Worm (Caenorhabditis elegans) whole organism, young adult: ENCODE measurements around the gene T06E8.8.

Source experiments
- B0019.2 ChIP-seq: fragments of 200-800 bp; sonication (Bioruptor generic); conservative IDR thresholded peaks from 2 replicates; pipeline ENCODE4 v1.3.6; 2022; ENCODE audit warnings: missing genetic modification reagents, missing genetic modification characterization, missing compliant biosample characterization
- B0261.1 ChIP-seq: sonication (generic microtip); optimal IDR thresholded peaks from 2 replicates; lab custom pipeline; 2016; ENCODE audit warnings: mild to moderate bottlenecking, missing genetic modification characterization, moderate library complexity, missing compliant biosample characterization
- C17E4.6 ChIP-seq: fragments of 200-800 bp; sonication (Bioruptor generic); IDR thresholded peaks from 2 replicates; pipeline ENCODE4 v1.3.6; 2022; ENCODE audit warnings: missing genetic modification reagents, missing genetic modification characterization, missing compliant biosample characterization
- D2030.7 ChIP-seq: fragments of 200-800 bp; sonication (Bioruptor generic); IDR thresholded peaks from 2 replicates; pipeline ENCODE4 v1.3.6; 2022; ENCODE audit warnings: missing genetic modification reagents, missing genetic modification characterization, missing compliant biosample characterization
- F37B4.10 ChIP-seq: fragments of 200-800 bp; sonication (Bioruptor generic); IDR thresholded peaks from 2 replicates; pipeline ENCODE4 v1.3.6; 2022; ENCODE audit warnings: missing genetic modification characterization, missing compliant biosample characterization
- F39B2.1 ChIP-seq: fragments of 200-800 bp; sonication (Bioruptor generic); IDR thresholded peaks from 2 replicates; pipeline ENCODE4 v1.3.6; 2022; ENCODE audit warnings: missing genetic modification reagents, missing genetic modification characterization, missing compliant biosample characterization
- F52B5.7 ChIP-seq: sonication (generic microtip); optimal IDR thresholded peaks from 2 replicates; lab custom pipeline; 2016; ENCODE audit warnings: mild to moderate bottlenecking, missing genetic modification characterization, missing compliant biosample characterization
- F57C9.4 ChIP-seq: sonication (generic microtip); optimal IDR thresholded peaks from 2 replicates; lab custom pipeline; 2017; ENCODE audit warnings: mild to moderate bottlenecking, missing genetic modification characterization, missing compliant biosample characterization
- K11D2.4 ChIP-seq: fragments of 200-800 bp; sonication (Bioruptor generic); IDR thresholded peaks from 2 replicates; pipeline ENCODE4 v1.3.6; 2022; ENCODE audit warnings: missing genetic modification reagents, missing genetic modification characterization, missing compliant biosample characterization
- K12H6.12 ChIP-seq: fragments of 200-800 bp; sonication (Bioruptor generic); optimal IDR thresholded peaks from 2 replicates; lab custom pipeline; 2018; ENCODE audit warnings: mild to moderate bottlenecking, missing genetic modification characterization, missing compliant biosample characterization
- Y67H2A.10 ChIP-seq: fragments of 200-800 bp; sonication (Bioruptor generic); conservative IDR thresholded peaks from 2 replicates; pipeline ENCODE4 v1.3.6; 2022; ENCODE audit warnings: missing genetic modification reagents, missing genetic modification characterization, missing compliant biosample characterization
- Y79H2A.3 ChIP-seq: fragments of 200-800 bp; sonication (Bioruptor generic); conservative IDR thresholded peaks from 2 replicates; pipeline ENCODE4 v1.3.6; 2022; ENCODE audit warnings: missing genetic modification reagents, missing genetic modification characterization, missing compliant biosample characterization
- akir-1 ChIP-seq: fragments of 200-800 bp; sonication (Bioruptor generic); optimal IDR thresholded peaks from 2 replicates; lab custom pipeline; 2018; ENCODE audit warnings: mild to moderate bottlenecking, missing genetic modification characterization, moderate library complexity, missing compliant biosample characterization
- aptf-3 ChIP-seq: fragments of 200-800 bp; sonication (Bioruptor generic); IDR thresholded peaks from 2 replicates; pipeline ENCODE4 v1.3.6; 2022; ENCODE audit warnings: missing genetic modification characterization, missing compliant biosample characterization
- athp-1 ChIP-seq: sonication (generic microtip); optimal IDR thresholded peaks from 2 replicates; lab custom pipeline; 2017; ENCODE audit warnings: mild to moderate bottlenecking, missing genetic modification characterization, missing compliant biosample characterization
- attf-5 ChIP-seq: fragments of 200-800 bp; sonication (Bioruptor generic); optimal IDR thresholded peaks from 2 replicates; lab custom pipeline; 2018; ENCODE audit warnings: mild to moderate bottlenecking, missing genetic modification characterization, missing compliant biosample characterization
- ccch-3 ChIP-seq: fragments of 200-800 bp; sonication (Bioruptor generic); optimal IDR thresholded peaks from 2 replicates; lab custom pipeline; 2018; ENCODE audit warnings: mild to moderate bottlenecking, missing genetic modification characterization, missing compliant biosample characterization
- ceh-58 ChIP-seq: fragments of 200-800 bp; sonication (Bioruptor generic); IDR thresholded peaks from 2 replicates; pipeline ENCODE4 v1.3.6; 2022; ENCODE audit warnings: missing genetic modification characterization, missing compliant biosample characterization
- ceh-79 ChIP-seq: sonication (generic microtip); optimal IDR thresholded peaks from 2 replicates; lab custom pipeline; 2017; ENCODE audit warnings: mild to moderate bottlenecking, missing genetic modification characterization, missing compliant biosample characterization
- ceh-91 ChIP-seq: fragments of 200-800 bp; sonication (Bioruptor generic); IDR thresholded peaks from 2 replicates; pipeline ENCODE4 v1.3.6; 2022; ENCODE audit warnings: missing genetic modification reagents, missing genetic modification characterization, missing compliant biosample characterization
- chd-7 ChIP-seq: sonication (generic microtip); optimal IDR thresholded peaks from 2 replicates; lab custom pipeline; 2016; ENCODE audit warnings: mild to moderate bottlenecking, missing genetic modification characterization, moderate library complexity, missing compliant biosample characterization
- ekl-4 ChIP-seq: fragments of 200-800 bp; sonication (Bioruptor generic); IDR thresholded peaks from 2 replicates; pipeline ENCODE4 v1.3.6; 2022; ENCODE audit warnings: missing genetic modification reagents, missing genetic modification characterization, missing compliant biosample characterization
- him-1 ChIP-seq: sonication (generic microtip); optimal IDR thresholded peaks from 2 replicates; lab custom pipeline; 2016; ENCODE audit warnings: missing genotype, missing genetic modification reagents, missing genetic modification characterization, missing compliant biosample characterization
- hlh-12 ChIP-seq: sonication (generic microtip); optimal IDR thresholded peaks from 2 replicates; lab custom pipeline; 2016; ENCODE audit warnings: missing genetic modification characterization, missing compliant biosample characterization
- hlh-26 ChIP-seq: fragments of 200-800 bp; sonication (Bioruptor generic); conservative IDR thresholded peaks from 2 replicates; pipeline ENCODE4 v1.3.6; 2022; ENCODE audit warnings: missing genetic modification reagents, missing genetic modification characterization, missing compliant biosample characterization
- hmg-1.2 ChIP-seq: fragments of 200-800 bp; sonication (Bioruptor generic); IDR thresholded peaks from 2 replicates; pipeline ENCODE4 v1.3.6; 2022; ENCODE audit warnings: missing genetic modification reagents, missing genetic modification characterization, missing compliant biosample characterization
- hsf-1 ChIP-seq: fragments of 200-800 bp; sonication (Bioruptor generic); IDR thresholded peaks from 2 replicates; pipeline ENCODE4 v1.3.6; 2022; ENCODE audit warnings: missing genetic modification reagents, missing genetic modification characterization, missing compliant biosample characterization
- lag-1 ChIP-seq: fragments of 200-800 bp; sonication (Bioruptor generic); IDR thresholded peaks from 2 replicates; pipeline ENCODE4 v1.3.6; 2022; ENCODE audit warnings: missing genetic modification reagents, missing genetic modification characterization, missing compliant biosample characterization
- let-607 ChIP-seq, 2 experiments: fragments of 200-800 bp in 1 of 2; sonication (Bioruptor generic) in 1 of 2; sonication (generic microtip) in 1 of 2; optimal IDR thresholded peaks; 2 replicates each; lab custom pipeline; 2016 to 2018; ENCODE audit warnings: mild to moderate bottlenecking in 2 of 2, missing compliant biosample characterization in 2 of 2, missing genetic modification characterization in 2 of 2, moderate library complexity in 2 of 2, missing genotype in 1 of 2
- lin-35 ChIP-seq, 3 experiments: fragments of 150-350 bp in 2 of 3; sonication (generic microtip) in 1 of 3; optimal IDR thresholded peaks; 2 replicates each; lab custom pipeline; 2014 to 2018; ENCODE audit warnings: missing biosample characterization in 3 of 3, missing genetic modification characterization in 3 of 3, missing genetic modification reagents in 3 of 3
- lin-40 ChIP-seq: sonication (generic microtip); optimal IDR thresholded peaks from 2 replicates; lab custom pipeline; 2016; ENCODE audit warnings: missing genetic modification characterization, mild to moderate bottlenecking, missing compliant biosample characterization, missing genotype, missing genetic modification reagents
- lsl-1 ChIP-seq: fragments of 200-800 bp; sonication (Bioruptor generic); optimal IDR thresholded peaks from 2 replicates; lab custom pipeline; 2018; ENCODE audit warnings: mild to moderate bottlenecking, missing genetic modification characterization, moderate library complexity, missing compliant biosample characterization
- lsy-27 ChIP-seq: sonication (generic microtip); optimal IDR thresholded peaks from 2 replicates; lab custom pipeline; 2017; ENCODE audit warnings: missing genetic modification characterization, mild to moderate bottlenecking, missing compliant biosample characterization, antibody characterized with exemption, missing genotype, borderline replicate concordance; ENCODE audit not compliant: insufficient read depth
- nfya-1 ChIP-seq: sonication (generic microtip); optimal IDR thresholded peaks from 2 replicates; lab custom pipeline; 2017; ENCODE audit warnings: antibody characterized with exemption, missing compliant biosample characterization, missing genetic modification characterization, borderline replicate concordance; ENCODE audit not compliant: insufficient read depth
- nhr-27 ChIP-seq: fragments of 200-800 bp; sonication (Bioruptor generic); optimal IDR thresholded peaks from 2 replicates; lab custom pipeline; 2018; ENCODE audit warnings: mild to moderate bottlenecking, missing genetic modification characterization, moderate library complexity, missing compliant biosample characterization
- nhr-80 ChIP-seq: sonication (generic microtip); optimal IDR thresholded peaks from 2 replicates; lab custom pipeline; 2016; ENCODE audit warnings: missing genetic modification characterization, missing compliant biosample characterization
- nhr-90 ChIP-seq: sonication (generic microtip); optimal IDR thresholded peaks from 2 replicates; lab custom pipeline; 2016; ENCODE audit warnings: missing genotype, mild to moderate bottlenecking, missing genetic modification characterization, missing compliant biosample characterization
- pha-4 ChIP-seq: fragments of 150-350 bp; sonication (generic microtip); optimal IDR thresholded peaks from 2 replicates; lab custom pipeline; 2014; ENCODE audit warnings: missing biosample characterization, missing genetic modification reagents, missing genetic modification characterization
- sdz-38 ChIP-seq: sonication (generic microtip); optimal IDR thresholded peaks from 2 replicates; lab custom pipeline; 2016; ENCODE audit warnings: missing genotype, missing genetic modification characterization, missing compliant biosample characterization
- snpc-3.4 ChIP-seq: sonication (generic microtip); optimal IDR thresholded peaks from 2 replicates; lab custom pipeline; 2017; ENCODE audit warnings: missing genetic modification characterization, mild to moderate bottlenecking, missing compliant biosample characterization, antibody characterized with exemption, moderate library complexity, missing genotype, missing genetic modification reagents
- somi-1 ChIP-seq: fragments of 200-800 bp; sonication (Bioruptor generic); optimal IDR thresholded peaks from 2 replicates; lab custom pipeline; 2018; ENCODE audit warnings: mild to moderate bottlenecking, missing genetic modification characterization, missing compliant biosample characterization
- tbx-9 ChIP-seq: sonication (generic microtip); optimal IDR thresholded peaks from 2 replicates; lab custom pipeline; 2016; ENCODE audit warnings: borderline replicate concordance, missing genetic modification characterization, inconsistent platforms, missing compliant biosample characterization
- unc-130 ChIP-seq: sonication (generic microtip); optimal IDR thresholded peaks from 2 replicates; lab custom pipeline; 2016; ENCODE audit warnings: missing genetic modification reagents, missing genetic modification characterization, missing compliant biosample characterization
- unc-62 ChIP-seq: fragments of 150-350 bp; optimal IDR thresholded peaks from 2 replicates; lab custom pipeline; 2014; ENCODE audit warnings: missing biosample characterization, missing genetic modification reagents, missing genetic modification characterization
- xnd-1 ChIP-seq: sonication (generic microtip); optimal IDR thresholded peaks from 2 replicates; lab custom pipeline; 2016; ENCODE audit warnings: missing genotype, missing genetic modification reagents, missing genetic modification characterization, missing compliant biosample characterization
- zfh-2 ChIP-seq: fragments of 200-800 bp; sonication (Bioruptor generic); conservative IDR thresholded peaks from 2 replicates; pipeline ENCODE4 v1.3.6; 2022; ENCODE audit warnings: missing genetic modification reagents, missing genetic modification characterization, missing compliant biosample characterization
- ztf-22 ChIP-seq: fragments of 200-800 bp; sonication (Bioruptor generic); optimal IDR thresholded peaks from 2 replicates; lab custom pipeline; 2018; ENCODE audit warnings: mild to moderate bottlenecking, missing genetic modification characterization, moderate library complexity, missing compliant biosample characterization
- ztf-25 ChIP-seq: fragments of 200-800 bp; sonication (Bioruptor generic); IDR thresholded peaks from 2 replicates; pipeline ENCODE4 v1.3.6; 2022; ENCODE audit warnings: missing genetic modification reagents, missing genetic modification characterization, missing compliant biosample characterization
- ztf-6 ChIP-seq: fragments of 200-800 bp; sonication (Bioruptor generic); IDR thresholded peaks from 2 replicates; pipeline ENCODE4 v1.3.6; 2022; ENCODE audit warnings: missing genetic modification reagents, missing genetic modification characterization, missing compliant biosample characterization

The T06E8.8 gene

ce11 chrV:10018291-10018690, 25.3 kb upstream of the T06E8.8 start (continued):
- TF ChIP-seq K11D2.4 (GFP tag; lab: Robert Waterston, UW) (no peak), nfya-1 (no peak), ekl-4 (GFP tag; lab: Robert Waterston, UW) (no peak), ceh-79 (no peak), ceh-58 (no peak), ztf-6 (GFP tag; lab: Robert Waterston, UW) (no peak), snpc-3.4 (tag; lab: Kevin White, UChicago) (peak; percentile 88), hlh-26 (GFP tag; lab: Robert Waterston, UW) (no peak), B0019.2 (0 out of 2 replicates have a peak, but pooled peaks have one; percentile 31), ceh-91 (GFP tag; lab: Robert Waterston, UW) (peak; percentile 50; the same call in 1 of the 2 replicates), lag-1 (no peak), lin-35 (GFP tag; optimal IDR thresholded peaks at IDR 0.05; lab: Kevin White, UChicago) (no peak), D2030.7 (GFP tag; lab: Robert Waterston, UW) (peak; percentile 80), ccch-3 (GFP tag; lab: Kevin White, UChicago) (no peak), F52B5.7 (tag; lab: Kevin White, UChicago) (no peak), lsl-1 (GFP tag; lab: Kevin White, UChicago) (peak; percentile 60), unc-130 (GFP tag; lab: Kevin White, UChicago) (peak; percentile 96), Y67H2A.10 (GFP tag; lab: Robert Waterston, UW) (no peak), him-1 (peak; percentile 18), sdz-38 (tag; lab: Kevin White, UChicago) (no peak), xnd-1 (tag; lab: Kevin White, UChicago) (no peak), hlh-12 (tag; lab: Kevin White, UChicago) (no peak), nhr-27 (tag; lab: Kevin White, UChicago) (no peak), hmg-1.2 (GFP tag; lab: Robert Waterston, UW) (no peak), athp-1 (no peak), aptf-3 (GFP tag; lab: Robert Waterston, UW) (no peak), lin-40 (tag; lab: Kevin White, UChicago) (no peak), nhr-90 (tag; lab: Kevin White, UChicago) (no peak), nhr-80 (tag; lab: Kevin White, UChicago) (no peak), tbx-9 (tag; lab: Kevin White, UChicago) (no peak), ztf-22 (GFP tag; lab: Kevin White, UChicago) (no peak), hsf-1 (GFP tag; lab: Robert Waterston, UW) (no peak), F39B2.1 (GFP tag; lab: Robert Waterston, UW) (no peak), F37B4.10 (GFP tag; lab: Robert Waterston, UW) (no peak), F57C9.4 (tag; lab: Kevin White, UChicago) (no peak), ztf-25 (GFP tag; lab: Robert Waterston, UW) (no peak), pha-4 (no peak), zfh-2 (GFP tag; lab: Robert Waterston, UW) (no peak), C17E4.6 (GFP tag; lab: Robert Waterston, UW) (no peak), unc-62 (GFP tag; lab: Kevin White, UChicago) (no peak), akir-1 (GFP tag; lab: Kevin White, UChicago) (no peak), let-607 (tag; optimal IDR thresholded peaks at IDR 0.05; lab: Kevin White, UChicago) (no peak), Y79H2A.3 (no peak), somi-1 (no peak), K12H6.12 (tag; lab: Kevin White, UChicago) (no peak), B0261.1 (tag; lab: Kevin White, UChicago) (no peak), lsy-27 (tag; lab: Kevin White, UChicago) (no peak), chd-7 (no peak), attf-5 (GFP tag; lab: Kevin White, UChicago) (no peak)
